Fruit fly (Drosophila melanogaster): ENCODE data around the gene GIIIspla2.

Gene GIIIspla2

DNA sequence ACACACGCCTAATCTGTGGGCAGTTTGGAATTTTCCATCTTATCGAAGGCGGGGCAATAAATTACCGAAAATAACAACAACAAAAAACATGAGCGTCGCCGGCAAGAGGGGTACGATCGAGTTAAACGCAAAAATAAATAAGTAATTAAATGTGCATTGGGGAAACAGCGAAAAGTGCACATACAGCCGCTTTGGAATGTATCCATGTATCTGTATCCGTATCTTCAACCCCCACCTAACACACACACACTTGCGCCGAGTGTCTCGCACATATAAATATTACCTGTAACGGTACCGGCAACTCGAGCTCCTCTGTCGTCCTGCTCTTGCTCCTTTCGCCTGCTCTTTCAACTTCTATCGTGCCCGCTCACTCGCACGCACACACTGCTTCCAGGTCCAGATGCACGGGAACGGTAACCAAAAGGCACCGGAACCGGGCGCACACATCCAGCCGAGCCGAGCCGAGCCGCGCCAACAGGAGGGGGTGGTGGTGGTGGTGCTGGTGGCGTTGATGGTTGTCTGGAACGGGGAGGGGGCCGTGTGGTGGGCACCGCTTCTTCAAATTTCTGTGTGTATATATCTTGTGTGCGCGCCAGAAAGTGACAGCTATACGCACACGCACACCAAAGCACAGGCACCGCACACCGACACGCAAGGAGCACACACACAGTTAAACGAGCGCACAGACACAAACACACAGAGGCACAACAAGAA lies 15.9 kb upstream of the GIIIspla2 start (continued):
- no peak for TF ChIP-seq spab (GFP tag; optimal IDR thresholded peaks at IDR 0.05)
- no peak for TF ChIP-seq CG15336 (GFP tag; IDR thresholded peaks at IDR 0.05)
- TF ChIP-seq vri (GFP tag; optimal IDR thresholded peaks at IDR 0.05), result peak; percentile 54
- no peak for TF ChIP-seq dsx (GFP tag; optimal IDR thresholded peaks at IDR 0.05; ENCODE audit: poor library complexity, severe bottlenecking)
- no peak for TF ChIP-seq acj6 (GFP tag; optimal IDR thresholded peaks at IDR 0.05)
- no peak for TF ChIP-seq CG11762 (GFP tag; optimal IDR thresholded peaks at IDR 0.05; ENCODE audit: insufficient read depth)
- TF ChIP-seq Sox15 (GFP tag; optimal IDR thresholded peaks at IDR 0.05), result no peak

DNA sequence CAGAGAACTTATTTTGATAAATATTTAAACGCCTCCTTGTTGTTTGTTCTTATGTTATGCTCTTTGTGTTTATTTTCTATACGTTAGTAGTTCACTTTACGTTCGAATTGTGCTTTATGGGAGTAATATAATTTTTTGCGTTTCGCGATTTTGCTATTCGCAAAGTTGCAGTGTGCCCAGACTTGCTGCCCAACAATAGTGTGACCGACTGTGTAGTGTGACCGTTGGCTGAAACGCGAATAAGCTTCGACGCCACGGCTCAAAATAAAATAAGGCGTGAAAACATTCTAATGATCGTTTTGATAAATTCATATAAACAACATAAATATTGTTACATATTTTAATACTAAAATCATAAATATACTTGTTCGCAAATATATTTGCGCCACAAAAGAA lies 15.4 kb upstream of the GIIIspla2 start, which contains the start of gene Smox:
Gene Smox (minus strand): TSS at position 213 of the 396 bp plus-strand sequence.
- TF ChIP-seq Gug (GFP tag; IDR thresholded peaks at IDR 0.05) (no peak), Ets96B (tag; optimal IDR thresholded peaks at IDR 0.05) (no peak), CG10631 (GFP tag; optimal IDR thresholded peaks at IDR 0.05) (no peak), Eip78C (GFP tag) (peak; percentile 50), lz (GFP tag; optimal IDR thresholded peaks at IDR 0.05) (no peak), CG11294 (GFP tag; IDR thresholded peaks at IDR 0.05) (no peak), CG16779 (tag; optimal IDR thresholded peaks at IDR 0.05) (no peak), Sox14 (GFP tag; optimal IDR thresholded peaks at IDR 0.05) (peak; percentile 18), CG6792 (GFP tag; optimal IDR thresholded peaks at IDR 0.05) (no peak), net (GFP tag; optimal IDR thresholded peaks at IDR 0.05) (no peak), spab (GFP tag; optimal IDR thresholded peaks at IDR 0.05) (no peak), CG9139 (GFP tag; optimal IDR thresholded peaks at IDR 0.05) (no peak), CG32006 (GFP tag; optimal IDR thresholded peaks at IDR 0.05) (no peak), CG6163 (GFP tag; IDR thresholded peaks at IDR 0.05) (no peak), esn (GFP tag; optimal IDR thresholded peaks at IDR 0.05) (no peak), Eip75B (GFP tag; optimal IDR thresholded peaks at IDR 0.05) (no peak), CG11902 (GFP tag; optimal IDR thresholded peaks at IDR 0.05) (no peak), Smox (GFP tag; optimal IDR thresholded peaks at IDR 0.05) (no peak)

dm6 chrX:8143537-8143936 lies 13.9 kb upstream of the GIIIspla2 start, which contains the start of gene CG17982:
Gene CG17982, minus strand, starts transcription at chrX:8143835.
- TF ChIP-seq CG15336 (GFP tag; IDR thresholded peaks at IDR 0.05) (peak; percentile 97), dac (GFP tag; optimal IDR thresholded peaks at IDR 0.05) (peak; percentile 80), CG8319 (GFP tag; optimal IDR thresholded peaks at IDR 0.05) (peak; percentile 81), CG8119 (GFP tag; IDR thresholded peaks at IDR 0.05) (peak; percentile 85), CG10631 (GFP tag; optimal IDR thresholded peaks at IDR 0.05) (peak; percentile 90), CG32006 (GFP tag; optimal IDR thresholded peaks at IDR 0.05) (peak; percentile 84), CG11902 (GFP tag; optimal IDR thresholded peaks at IDR 0.05) (peak; percentile 72), spab (GFP tag; optimal IDR thresholded peaks at IDR 0.05) (no peak), CG6792 (GFP tag; optimal IDR thresholded peaks at IDR 0.05) (peak; percentile 89), CG10669 (GFP tag; optimal IDR thresholded peaks at IDR 0.05) (peak; percentile 91), Eip93F (GFP tag; optimal IDR thresholded peaks at IDR 0.05) (peak; percentile 90), Ets96B (tag; optimal IDR thresholded peaks at IDR 0.05) (peak; percentile 90), Hr4 (GFP tag; optimal IDR thresholded peaks at IDR 0.05) (peak; percentile 92), Sox14 (GFP tag; optimal IDR thresholded peaks at IDR 0.05) (peak; percentile 96), CG4318 (GFP tag; optimal IDR thresholded peaks at IDR 0.05) (no peak), CG1621 (tag; optimal IDR thresholded peaks at IDR 0.05) (peak; percentile 82), CG6163 (GFP tag; IDR thresholded peaks at IDR 0.05) (peak; percentile 93), Smox (GFP tag; optimal IDR thresholded peaks at IDR 0.05) (no peak), Hr38 (GFP tag; optimal IDR thresholded peaks at IDR 0.05) (peak; percentile 24), CG3032 (tag; optimal IDR thresholded peaks at IDR 0.05) (peak; percentile 87), dsx (GFP tag; optimal IDR thresholded peaks at IDR 0.05; ENCODE audit: poor library complexity, severe bottlenecking) (peak; percentile 85), Gug (GFP tag; IDR thresholded peaks at IDR 0.05) (peak; percentile 81), Met (GFP tag; optimal IDR thresholded peaks at IDR 0.05) (peak; percentile 95), fd59A (GFP tag; optimal IDR thresholded peaks at IDR 0.05) (peak; percentile 74), Eip75B (GFP tag; optimal IDR thresholded peaks at IDR 0.05) (peak; percentile 94), CG6854 (GFP tag; optimal IDR thresholded peaks at IDR 0.05) (peak; percentile 76), fkh (GFP tag; optimal IDR thresholded peaks at IDR 0.05) (peak; percentile 66), salr (GFP tag; optimal IDR thresholded peaks at IDR 0.05) (peak; percentile 77 to 80), Hr39 (GFP tag; optimal IDR thresholded peaks at IDR 0.05) (peak; percentile 93), Blimp-1 (GFP tag; optimal IDR thresholded peaks at IDR 0.05) (no peak), net (GFP tag; optimal IDR thresholded peaks at IDR 0.05) (peak; percentile 93), CG11762 (GFP tag; optimal IDR thresholded peaks at IDR 0.05; ENCODE audit: insufficient read depth) (peak; percentile 77), Sox102F (GFP tag; optimal IDR thresholded peaks at IDR 0.05) (peak; percentile 95), CG7368 (GFP tag; optimal IDR thresholded peaks at IDR 0.05) (peak; percentile 92), Eip78C (GFP tag) (peak; percentile 96), pdm3 (GFP tag; optimal IDR thresholded peaks at IDR 0.05) (peak; percentile 94)

Data from whole organism, prepupa.